Worm (Caenorhabditis elegans) whole organism, young adult: ENCODE measurements around the gene F18G5.6.

Source experiments
- B0019.2 ChIP-seq: fragments of 200-800 bp; sonication (Bioruptor generic); conservative IDR thresholded peaks from 2 replicates; pipeline ENCODE4 v1.3.6; 2022; ENCODE audit warnings: missing genetic modification reagents, missing genetic modification characterization, missing compliant biosample characterization
- C17E4.6 ChIP-seq: fragments of 200-800 bp; sonication (Bioruptor generic); IDR thresholded peaks from 2 replicates; pipeline ENCODE4 v1.3.6; 2022; ENCODE audit warnings: missing genetic modification reagents, missing genetic modification characterization, missing compliant biosample characterization
- D2030.7 ChIP-seq: fragments of 200-800 bp; sonication (Bioruptor generic); IDR thresholded peaks from 2 replicates; pipeline ENCODE4 v1.3.6; 2022; ENCODE audit warnings: missing genetic modification reagents, missing genetic modification characterization, missing compliant biosample characterization
- F10E7.11 ChIP-seq: sonication (generic microtip); optimal IDR thresholded peaks from 2 replicates; lab custom pipeline; 2017; ENCODE audit warnings: mild to moderate bottlenecking, missing genetic modification characterization, moderate library complexity, missing compliant biosample characterization
- F33H1.4 ChIP-seq: fragments of 200-800 bp; sonication (Bioruptor generic); IDR thresholded peaks from 2 replicates; pipeline ENCODE4 v1.3.6; 2022; ENCODE audit warnings: missing genetic modification reagents, missing genetic modification characterization, missing compliant biosample characterization
- F49E8.2 ChIP-seq: sonication (generic microtip); optimal IDR thresholded peaks from 3 replicates; lab custom pipeline; 2017; ENCODE audit warnings: missing genetic modification characterization, mild to moderate bottlenecking, missing compliant biosample characterization, antibody characterized with exemption, moderate library complexity; ENCODE audit not compliant: insufficient read depth
- F57A8.1 ChIP-seq: fragments of 200-800 bp; sonication (Bioruptor generic); optimal IDR thresholded peaks from 2 replicates; lab custom pipeline; 2018; ENCODE audit warnings: mild to moderate bottlenecking, missing genetic modification characterization, moderate library complexity, missing compliant biosample characterization
- F57C9.4 ChIP-seq: sonication (generic microtip); optimal IDR thresholded peaks from 2 replicates; lab custom pipeline; 2017; ENCODE audit warnings: mild to moderate bottlenecking, missing genetic modification characterization, missing compliant biosample characterization
- T26A5.8 ChIP-seq: sonication (generic microtip); optimal IDR thresholded peaks from 2 replicates; lab custom pipeline; 2016; ENCODE audit warnings: missing genetic modification characterization, missing compliant biosample characterization
- Y53F4B.3 ChIP-seq: fragments of 200-800 bp; sonication (Bioruptor generic); IDR thresholded peaks from 2 replicates; pipeline ENCODE4 v1.3.6; 2022; ENCODE audit warnings: missing genetic modification reagents, missing genetic modification characterization, missing compliant biosample characterization
- Y56A3A.18 ChIP-seq: fragments of 200-800 bp; sonication (Bioruptor generic); IDR thresholded peaks from 2 replicates; pipeline ENCODE4 v1.3.6; 2022; ENCODE audit warnings: missing genetic modification reagents, missing genetic modification characterization, missing compliant biosample characterization
- Y67H2A.10 ChIP-seq: fragments of 200-800 bp; sonication (Bioruptor generic); conservative IDR thresholded peaks from 2 replicates; pipeline ENCODE4 v1.3.6; 2022; ENCODE audit warnings: missing genetic modification reagents, missing genetic modification characterization, missing compliant biosample characterization
- Y95B8A.8 ChIP-seq: fragments of 200-800 bp; sonication (Bioruptor generic); IDR thresholded peaks from 2 replicates; pipeline ENCODE4 v1.3.6; 2022; ENCODE audit warnings: missing genetic modification reagents, missing genetic modification characterization, missing compliant biosample characterization
- ZK185.1 ChIP-seq: sonication (generic microtip); optimal IDR thresholded peaks from 2 replicates; lab custom pipeline; 2016; ENCODE audit warnings: mild to moderate bottlenecking, missing genetic modification characterization, missing compliant biosample characterization; ENCODE audit not compliant: poor library complexity, severe bottlenecking
- aptf-3 ChIP-seq: fragments of 200-800 bp; sonication (Bioruptor generic); IDR thresholded peaks from 2 replicates; pipeline ENCODE4 v1.3.6; 2022; ENCODE audit warnings: missing genetic modification characterization, missing compliant biosample characterization
- attf-3 ChIP-seq: fragments of 200-800 bp; sonication (Bioruptor generic); conservative IDR thresholded peaks from 2 replicates; pipeline ENCODE4 v1.3.6; 2022; ENCODE audit warnings: missing genetic modification reagents, missing genetic modification characterization, missing compliant biosample characterization
- attf-5 ChIP-seq: fragments of 200-800 bp; sonication (Bioruptor generic); optimal IDR thresholded peaks from 2 replicates; lab custom pipeline; 2018; ENCODE audit warnings: mild to moderate bottlenecking, missing genetic modification characterization, missing compliant biosample characterization
- attf-6 ChIP-seq: fragments of 200-800 bp; sonication (Bioruptor generic); IDR thresholded peaks from 2 replicates; pipeline ENCODE4 v1.3.6; 2022; ENCODE audit warnings: missing genetic modification reagents, missing genetic modification characterization, missing compliant biosample characterization
- bed-2 ChIP-seq: fragments of 200-800 bp; sonication (Bioruptor generic); IDR thresholded peaks from 2 replicates; pipeline ENCODE4 v1.3.6; 2022; ENCODE audit warnings: missing genetic modification reagents, missing genetic modification characterization, missing compliant biosample characterization
- ceh-100 ChIP-seq: fragments of 200-800 bp; sonication (Bioruptor generic); IDR thresholded peaks from 2 replicates; pipeline ENCODE4 v1.3.6; 2022; ENCODE audit warnings: missing genetic modification reagents, missing genetic modification characterization, missing compliant biosample characterization
- ceh-27 ChIP-seq: fragments of 200-800 bp; sonication (Bioruptor generic); optimal IDR thresholded peaks from 2 replicates; lab custom pipeline; 2018; ENCODE audit warnings: mild to moderate bottlenecking, missing genetic modification characterization, moderate library complexity, missing compliant biosample characterization
- ceh-40 ChIP-seq: fragments of 200-800 bp; sonication (Bioruptor generic); IDR thresholded peaks from 2 replicates; pipeline ENCODE4 v1.3.6; 2022; ENCODE audit warnings: missing genetic modification characterization, missing compliant biosample characterization
- ceh-58 ChIP-seq: fragments of 200-800 bp; sonication (Bioruptor generic); IDR thresholded peaks from 2 replicates; pipeline ENCODE4 v1.3.6; 2022; ENCODE audit warnings: missing genetic modification characterization, missing compliant biosample characterization
- chd-7 ChIP-seq: sonication (generic microtip); optimal IDR thresholded peaks from 2 replicates; lab custom pipeline; 2016; ENCODE audit warnings: mild to moderate bottlenecking, missing genetic modification characterization, moderate library complexity, missing compliant biosample characterization
- dpff-1 ChIP-seq: sonication (generic microtip); optimal IDR thresholded peaks from 2 replicates; lab custom pipeline; 2017; ENCODE audit warnings: mild to moderate bottlenecking, missing genetic modification characterization, missing compliant biosample characterization
- efl-1 ChIP-seq: fragments of 150-350 bp; optimal IDR thresholded peaks from 2 replicates; lab custom pipeline; 2014; ENCODE audit warnings: missing biosample characterization, missing genetic modification reagents, missing genetic modification characterization
- ekl-4 ChIP-seq: fragments of 200-800 bp; sonication (Bioruptor generic); IDR thresholded peaks from 2 replicates; pipeline ENCODE4 v1.3.6; 2022; ENCODE audit warnings: missing genetic modification reagents, missing genetic modification characterization, missing compliant biosample characterization
- ets-4 ChIP-seq: fragments of 200-800 bp; sonication (Bioruptor generic); optimal IDR thresholded peaks from 2 replicates; lab custom pipeline; 2018; ENCODE audit warnings: mild to moderate bottlenecking, missing genetic modification characterization, missing compliant biosample characterization
- fkh-3 ChIP-seq: sonication (generic microtip); optimal IDR thresholded peaks from 2 replicates; lab custom pipeline; 2016; ENCODE audit warnings: mild to moderate bottlenecking, missing genetic modification characterization, missing compliant biosample characterization
- hlh-12 ChIP-seq: sonication (generic microtip); optimal IDR thresholded peaks from 2 replicates; lab custom pipeline; 2016; ENCODE audit warnings: missing genetic modification characterization, missing compliant biosample characterization
- hmg-1.2 ChIP-seq: fragments of 200-800 bp; sonication (Bioruptor generic); IDR thresholded peaks from 2 replicates; pipeline ENCODE4 v1.3.6; 2022; ENCODE audit warnings: missing genetic modification reagents, missing genetic modification characterization, missing compliant biosample characterization
- let-526 ChIP-seq: fragments of 200-800 bp; sonication (Bioruptor generic); IDR thresholded peaks from 2 replicates; pipeline ENCODE4 v1.3.6; 2022; ENCODE audit warnings: missing genetic modification reagents, missing genetic modification characterization, missing compliant biosample characterization
- let-607 ChIP-seq, 2 experiments: fragments of 200-800 bp in 1 of 2; sonication (Bioruptor generic) in 1 of 2; sonication (generic microtip) in 1 of 2; optimal IDR thresholded peaks; 2 replicates each; lab custom pipeline; 2016 to 2018; ENCODE audit warnings: mild to moderate bottlenecking in 2 of 2, missing compliant biosample characterization in 2 of 2, missing genetic modification characterization in 2 of 2, moderate library complexity in 2 of 2, missing genotype in 1 of 2
- lin-54 ChIP-seq: fragments of 200-800 bp; sonication (Bioruptor generic); optimal IDR thresholded peaks from 2 replicates; lab custom pipeline; 2018; ENCODE audit warnings: mild to moderate bottlenecking, missing genetic modification characterization, missing compliant biosample characterization
- lir-1 ChIP-seq: fragments of 200-800 bp; sonication (Bioruptor generic); conservative IDR thresholded peaks from 2 replicates; pipeline ENCODE4 v1.3.6; 2022; ENCODE audit warnings: missing genetic modification reagents, missing genetic modification characterization, missing compliant biosample characterization
- lsy-27 ChIP-seq: sonication (generic microtip); optimal IDR thresholded peaks from 2 replicates; lab custom pipeline; 2017; ENCODE audit warnings: missing genetic modification characterization, mild to moderate bottlenecking, missing compliant biosample characterization, antibody characterized with exemption, missing genotype, borderline replicate concordance; ENCODE audit not compliant: insufficient read depth
- mel-28 ChIP-seq: sonication (generic microtip); optimal IDR thresholded peaks from 2 replicates; lab custom pipeline; 2016; ENCODE audit warnings: borderline replicate concordance, mild to moderate bottlenecking, missing genetic modification characterization, missing compliant biosample characterization
- nfya-2 ChIP-seq: fragments of 200-800 bp; sonication (Bioruptor generic); IDR thresholded peaks from 2 replicates; pipeline ENCODE4 v1.3.6; 2022; ENCODE audit warnings: missing genetic modification reagents, missing genetic modification characterization, missing compliant biosample characterization
- repo-1 ChIP-seq: sonication (generic microtip); optimal IDR thresholded peaks from 2 replicates; lab custom pipeline; 2017; ENCODE audit warnings: mild to moderate bottlenecking, missing genetic modification characterization, missing compliant biosample characterization
- rpc-1 ChIP-seq, 2 experiments: fragments of 150-350 bp in 1 of 2; sonication (generic microtip) in 1 of 2; optimal IDR thresholded peaks; 2 replicates each; lab custom pipeline; 2014 to 2018; ENCODE audit warnings: missing biosample characterization in 1 of 2, missing genetic modification characterization in 1 of 2, missing genetic modification reagents in 1 of 2, missing genotype in 1 of 2
- sdz-38 ChIP-seq: sonication (generic microtip); optimal IDR thresholded peaks from 2 replicates; lab custom pipeline; 2016; ENCODE audit warnings: missing genotype, missing genetic modification characterization, missing compliant biosample characterization
- snpc-1.3 ChIP-seq: sonication (generic microtip); optimal IDR thresholded peaks from 2 replicates; lab custom pipeline; 2017; ENCODE audit warnings: missing genetic modification characterization, mild to moderate bottlenecking, missing compliant biosample characterization, antibody characterized with exemption, moderate library complexity, missing genotype, missing genetic modification reagents; ENCODE audit not compliant: insufficient read depth
- xnd-1 ChIP-seq: sonication (generic microtip); optimal IDR thresholded peaks from 2 replicates; lab custom pipeline; 2016; ENCODE audit warnings: missing genotype, missing genetic modification reagents, missing genetic modification characterization, missing compliant biosample characterization
- zfh-2 ChIP-seq: fragments of 200-800 bp; sonication (Bioruptor generic); conservative IDR thresholded peaks from 2 replicates; pipeline ENCODE4 v1.3.6; 2022; ENCODE audit warnings: missing genetic modification reagents, missing genetic modification characterization, missing compliant biosample characterization
- ztf-18 ChIP-seq: sonication (generic microtip); optimal IDR thresholded peaks from 2 replicates; lab custom pipeline; 2016; ENCODE audit warnings: missing genotype, mild to moderate bottlenecking, missing genetic modification characterization, missing compliant biosample characterization
- ztf-25 ChIP-seq: fragments of 200-800 bp; sonication (Bioruptor generic); IDR thresholded peaks from 2 replicates; pipeline ENCODE4 v1.3.6; 2022; ENCODE audit warnings: missing genetic modification reagents, missing genetic modification characterization, missing compliant biosample characterization
- ztf-28 ChIP-seq: fragments of 200-800 bp; sonication (Bioruptor generic); IDR thresholded peaks from 2 replicates; pipeline ENCODE4 v1.3.6; 2022; ENCODE audit warnings: missing genetic modification reagents, missing genetic modification characterization, missing compliant biosample characterization

F18G5.6 gene

DNA sequence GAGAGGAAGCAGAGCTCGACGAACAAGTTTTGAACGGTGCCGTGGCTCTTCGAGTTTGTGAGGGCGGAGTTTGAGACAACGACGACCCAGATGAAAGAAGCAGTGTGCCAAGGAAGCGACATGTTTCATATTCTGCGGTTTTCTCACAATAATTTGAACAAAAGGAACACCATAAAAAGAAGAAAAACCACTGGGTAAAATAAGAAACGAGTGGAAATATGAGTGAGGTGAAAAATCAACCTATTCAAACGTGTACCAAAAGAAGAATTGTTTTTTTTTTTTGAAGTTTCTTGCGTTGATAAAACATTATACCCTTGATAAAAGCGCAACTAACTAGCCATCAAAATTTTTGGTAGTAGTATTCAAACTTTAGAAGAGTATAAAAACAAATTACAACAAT, 22.0 kb downstream of the F18G5.6 start, which contains the start of gene lgc-4:
TSS of gene lgc-4 (minus strand) at position 101 of the 400 bp plus-strand sequence.
- TF ChIP-seq let-526 (no peak), sdz-38 (tag; lab: Kevin White, UChicago) (no peak), hlh-12 (no peak), ZK185.1 (tag; lab: Kevin White, UChicago) (no peak), Y56A3A.18 (no peak)

- TF ChIP-seq nfya-2 (GFP tag; lab: Robert Waterston, UW) (no peak), aptf-3 (no peak), hlh-12 (no peak), B0019.2 (no peak), attf-5 (peak; percentile 50), F49E8.2 (tag; lab: Kevin White, UChicago) (no peak), snpc-1.3 (tag; lab: Kevin White, UChicago) (peak; percentile 83), Y95B8A.8 (GFP tag; lab: Robert Waterston, UW) (no peak), ets-4 (GFP tag; lab: Kevin White, UChicago) (no peak), F57C9.4 (no peak), ceh-58 (no peak), lir-1 (GFP tag; lab: Robert Waterston, UW) (no peak), zfh-2 (GFP tag; lab: Robert Waterston, UW) (no peak), mel-28 (tag; lab: Kevin White, UChicago) (no peak), rpc-1 (optimal IDR thresholded peaks at IDR 0.05; lab: Kevin White, UChicago) (peak; percentile 91), rpc-1 (tag; optimal IDR thresholded peaks at IDR 0.05; lab: Kevin White, UChicago) (peak; percentile 98), F33H1.4 (GFP tag; lab: Robert Waterston, UW) (no peak), T26A5.8 (no peak), xnd-1 (tag; lab: Kevin White, UChicago) (no peak), F57A8.1 (GFP tag; lab: Kevin White, UChicago) (peak; percentile 61), ztf-28 (no peak), F10E7.11 (tag; lab: Kevin White, UChicago) (no peak), efl-1 (GFP tag; lab: Kevin White, UChicago) (peak; percentile 3), repo-1 (tag; lab: Kevin White, UChicago) (no peak), ceh-27 (GFP tag; lab: Kevin White, UChicago) (peak; percentile 6), ceh-40 (GFP tag; lab: Robert Waterston, UW) (0 out of 2 replicates have a peak, but pooled peaks have one; percentile 54), ztf-25 (peak; percentile 86; the same call in 1 of the 2 replicates), lin-54 (GFP tag; lab: Kevin White, UChicago) (no peak), Y67H2A.10 (GFP tag; lab: Robert Waterston, UW) (no peak), fkh-3 (no peak), lsy-27 (peak; percentile 13), let-607 (tag; optimal IDR thresholded peaks at IDR 0.05; lab: Kevin White, UChicago) (peak in 1 of 2 experiments; percentile 35), hmg-1.2 (GFP tag; lab: Robert Waterston, UW) (no peak), dpff-1 (tag; lab: Kevin White, UChicago) (no peak), attf-6 (peak; percentile 46; the same call in 1 of the 2 replicates), D2030.7 (GFP tag; lab: Robert Waterston, UW) (peak; percentile 56), bed-2 (GFP tag; lab: Robert Waterston, UW) (no peak), C17E4.6 (GFP tag; lab: Robert Waterston, UW) (no peak), ekl-4 (no peak), Y53F4B.3 (GFP tag; lab: Robert Waterston, UW) (no peak), attf-3 (GFP tag; lab: Robert Waterston, UW) (no peak), ztf-18 (tag; lab: Kevin White, UChicago) (peak; percentile 61), chd-7 (peak; percentile 42), ceh-100 (GFP tag; lab: Robert Waterston, UW) (peak; percentile 59)
Observed at ce11 chrX:9238692-9239091, 25.4 kb downstream of the F18G5.6 start.
